Fruit fly (Drosophila melanogaster) whole organism, embryonic: ENCODE results near the gene alphaTub67C.

Experiments used
- C15 ChIP-seq: fragments of 200-800 bp; sonication (Bioruptor generic); IDR thresholded peaks from 3 replicates; pipeline ENCODE4 v1.3.6; 2022; ENCODE audit warnings: missing biosample characterization, missing genetic modification characterization
- CG10267 ChIP-seq: fragments of 200-800 bp; sonication (Bioruptor generic); optimal IDR thresholded peaks from 2 replicates; lab custom pipeline; 2018; ENCODE audit warnings: missing biosample characterization, mild to moderate bottlenecking, missing genetic modification characterization, moderate library complexity
- CG10543 ChIP-seq: fragments of 200-800 bp; sonication (Bioruptor generic); optimal IDR thresholded peaks from 3 replicates; lab custom pipeline; 2017; ENCODE audit warnings: missing biosample characterization, mild to moderate bottlenecking, missing genetic modification characterization, moderate library complexity
- CG11085 ChIP-seq: fragments of 200-800 bp; sonication (Bioruptor generic); IDR thresholded peaks from 2 replicates; pipeline ENCODE4 v1.3.6; 2022; ENCODE audit warnings: missing biosample characterization, missing genetic modification characterization
- CG11560 ChIP-seq: fragments of 200-800 bp; sonication (Bioruptor generic); IDR thresholded peaks from 3 replicates; pipeline ENCODE4 v1.3.6; 2022; ENCODE audit warnings: missing biosample characterization, missing genetic modification characterization
- CG12155 ChIP-seq: fragments of 200-800 bp; sonication (Bioruptor generic); optimal IDR thresholded peaks from 3 replicates; lab custom pipeline; 2016; ENCODE audit warnings: missing biosample characterization, missing genetic modification characterization
- CG12744 ChIP-seq: fragments of 200-800 bp; sonication (Bioruptor generic); optimal IDR thresholded peaks from 2 replicates; lab custom pipeline; 2016; ENCODE audit warnings: missing biosample characterization, missing genetic modification characterization
- CG13123 ChIP-seq: fragments of 200-800 bp; sonication (Bioruptor generic); optimal IDR thresholded peaks from 2 replicates; lab custom pipeline; 2016; ENCODE audit warnings: missing biosample characterization, missing genetic modification characterization
- CG13296 ChIP-seq: fragments of 200-800 bp; sonication (Bioruptor generic); optimal IDR thresholded peaks from 3 replicates; lab custom pipeline; 2018; ENCODE audit warnings: missing biosample characterization, mild to moderate bottlenecking, missing genetic modification characterization
- CG14667 ChIP-seq: fragments of 200-800 bp; sonication (Bioruptor generic); IDR thresholded peaks from 2 replicates; pipeline ENCODE4 v1.3.6; 2022; ENCODE audit warnings: missing biosample characterization, missing genetic modification characterization
- CG15479 ChIP-seq: fragments of 200-800 bp; sonication (Bioruptor generic); optimal IDR thresholded peaks from 3 replicates; lab custom pipeline; 2019; ENCODE audit warnings: missing biosample characterization, mild to moderate bottlenecking, missing genetic modification characterization, moderate library complexity
- CG16813 ChIP-seq: fragments of 200-800 bp; sonication (Bioruptor generic); IDR thresholded peaks from 3 replicates; pipeline ENCODE4 v1.3.6; 2022; ENCODE audit warnings: missing biosample characterization, missing genetic modification characterization; ENCODE audit not compliant: partially characterized antibody
- CG17612 ChIP-seq: fragments of 200-800 bp; sonication (Bioruptor generic); IDR thresholded peaks from 2 replicates; pipeline ENCODE4 v1.3.6; 2022; ENCODE audit warnings: missing biosample characterization, missing genetic modification characterization
- CG1792 ChIP-seq: fragments of 200-800 bp; sonication (Bioruptor generic); optimal IDR thresholded peaks from 2 replicates; lab custom pipeline; 2016; ENCODE audit warnings: missing biosample characterization, missing genetic modification characterization
- CG18262 ChIP-seq: fragments of 200-800 bp; optimal IDR thresholded peaks from 3 replicates; lab custom pipeline; 2019; ENCODE audit warnings: missing biosample characterization, mild to moderate bottlenecking, missing genetic modification characterization, moderate library complexity
- CG18619 ChIP-seq: fragments of 200-800 bp; sonication (Bioruptor generic); optimal IDR thresholded peaks from 3 replicates; lab custom pipeline; 2017; ENCODE audit warnings: missing biosample characterization, mild to moderate bottlenecking, missing genetic modification characterization
- CG31224 ChIP-seq: fragments of 200-800 bp; sonication (Bioruptor generic); IDR thresholded peaks from 2 replicates; pipeline ENCODE4 v1.3.6; 2022; ENCODE audit warnings: missing biosample characterization, missing genetic modification characterization
- CG34224 ChIP-seq: fragments of 200-800 bp; sonication (Bioruptor generic); IDR thresholded peaks from 3 replicates; pipeline ENCODE4 v1.3.6; 2022; ENCODE audit warnings: missing biosample characterization, missing genetic modification characterization; ENCODE audit not compliant: partially characterized antibody
- CG7839 ChIP-seq: fragments of 200-800 bp; sonication (Bioruptor generic); optimal IDR thresholded peaks from 3 replicates; lab custom pipeline; 2018; ENCODE audit warnings: missing biosample characterization, mild to moderate bottlenecking, missing genetic modification characterization, moderate library complexity
- CG8478 ChIP-seq: fragments of >200 bp; optimal IDR thresholded peaks from 2 replicates; lab custom pipeline; 2018
- CG8924 ChIP-seq: fragments of 200-800 bp; optimal IDR thresholded peaks from 3 replicates; lab custom pipeline; 2019; ENCODE audit warnings: missing biosample characterization, mild to moderate bottlenecking, missing genetic modification characterization, moderate library complexity
- CG9727 ChIP-seq: fragments of 200-800 bp; sonication (Bioruptor generic); optimal IDR thresholded peaks from 3 replicates; lab custom pipeline; 2017; ENCODE audit warnings: missing biosample characterization, mild to moderate bottlenecking, missing genetic modification characterization
- E2f1 ChIP-seq: fragments of 200-800 bp; sonication (Bioruptor generic); IDR thresholded peaks from 2 replicates; pipeline ENCODE4 v1.3.6; 2022; ENCODE audit warnings: missing biosample characterization, missing genetic modification characterization
- Fer3 ChIP-seq: fragments of 200-800 bp; sonication (Bioruptor generic); optimal IDR thresholded peaks from 2 replicates; lab custom pipeline; 2018; ENCODE audit warnings: missing biosample characterization, mild to moderate bottlenecking, missing genetic modification characterization, moderate library complexity
- Hmr ChIP-seq: fragments of 200-800 bp; sonication (Bioruptor generic); optimal IDR thresholded peaks from 3 replicates; lab custom pipeline; 2017; ENCODE audit warnings: mild to moderate bottlenecking, missing biosample characterization, missing genetic modification reagents, missing genetic modification characterization
- Hr39 ChIP-seq: fragments of >200 bp; optimal IDR thresholded peaks from 2 replicates; lab custom pipeline; 2017
- Meics ChIP-seq: fragments of 200-800 bp; sonication (Bioruptor generic); optimal IDR thresholded peaks from 2 replicates; lab custom pipeline; 2017; ENCODE audit warnings: missing biosample characterization, mild to moderate bottlenecking, missing genetic modification characterization
- Mrtf ChIP-seq: fragments of 200-800 bp; sonication (Bioruptor generic); IDR thresholded peaks from 3 replicates; pipeline ENCODE4 v1.3.6; 2022; ENCODE audit warnings: missing biosample characterization, missing genetic modification characterization
- Side ChIP-seq: fragments of 200-800 bp; sonication (Bioruptor generic); optimal IDR thresholded peaks from 2 replicates; lab custom pipeline; 2016; ENCODE audit warnings: missing biosample characterization, missing genetic modification characterization
- Stat92E ChIP-seq, 3 experiments: fragments of >200 bp in 2 of 3; fragments of 200-800 bp in 1 of 3; sonication (Bioruptor generic) in 1 of 3; optimal IDR thresholded peaks; 2 replicates each; lab custom pipeline; 2017 to 2019; ENCODE audit warnings: missing biosample characterization in 3 of 3, missing genetic modification characterization in 3 of 3, mild to moderate bottlenecking in 1 of 3, moderate library complexity in 1 of 3
- Usf ChIP-seq: fragments of 200-800 bp; sonication (Bioruptor generic); optimal IDR thresholded peaks from 2 replicates; lab custom pipeline; 2017; ENCODE audit warnings: missing genotype, missing biosample characterization, missing genetic modification characterization
- Vsx1 ChIP-seq: fragments of 200-800 bp; sonication (Bioruptor generic); optimal IDR thresholded peaks from 2 replicates; lab custom pipeline; 2017; ENCODE audit warnings: missing biosample characterization, mild to moderate bottlenecking, missing genetic modification characterization, missing genetic modification reagents
- bbx ChIP-seq: fragments of 200-800 bp; sonication (Bioruptor generic); IDR thresholded peaks from 2 replicates; pipeline ENCODE4 v1.3.6; 2022; ENCODE audit warnings: missing biosample characterization, missing genetic modification characterization; ENCODE audit not compliant: partially characterized antibody
- br ChIP-seq: fragments of >200 bp; optimal IDR thresholded peaks from 2 replicates; lab custom pipeline; 2017
- ci ChIP-seq: fragments of 200-800 bp; sonication (Bioruptor generic); IDR thresholded peaks from 3 replicates; pipeline ENCODE4 v1.3.6; 2022; ENCODE audit warnings: missing biosample characterization, missing genetic modification characterization
- crp ChIP-seq, 2 experiments: fragments of 200-800 bp; sonication (Bioruptor generic); optimal IDR thresholded peaks; 2 replicates in 1 of 2; 3 replicates in 1 of 2; lab custom pipeline; 2017; ENCODE audit warnings: missing biosample characterization in 2 of 2, missing genetic modification characterization in 2 of 2, mild to moderate bottlenecking in 1 of 2, moderate library complexity in 1 of 2
- fd96Cb ChIP-seq: fragments of 200-800 bp; sonication (Bioruptor generic); optimal IDR thresholded peaks from 2 replicates; lab custom pipeline; 2018; ENCODE audit warnings: missing biosample characterization, mild to moderate bottlenecking, missing genetic modification characterization, moderate library complexity
- gem ChIP-seq: fragments of 200-800 bp; sonication (Bioruptor generic); optimal IDR thresholded peaks from 2 replicates; lab custom pipeline; 2019; ENCODE audit warnings: missing biosample characterization, mild to moderate bottlenecking, missing genetic modification characterization, moderate library complexity
- gro ChIP-seq: fragments of 200-800 bp; sonication (Bioruptor generic); optimal IDR thresholded peaks from 2 replicates; lab custom pipeline; 2016; ENCODE audit warnings: missing biosample characterization, missing genetic modification characterization
- kay ChIP-seq: fragments of 200-800 bp; sonication (Bioruptor generic); optimal IDR thresholded peaks from 2 replicates; lab custom pipeline; 2016; ENCODE audit warnings: missing biosample characterization, missing genetic modification characterization
- lmd ChIP-seq: fragments of 200-800 bp; sonication (Bioruptor generic); IDR thresholded peaks from 2 replicates; pipeline ENCODE4 v1.3.6; 2022; ENCODE audit warnings: missing biosample characterization, missing genetic modification characterization
- nerfin-2 ChIP-seq: fragments of 200-800 bp; sonication (Bioruptor generic); IDR thresholded peaks from 2 replicates; pipeline ENCODE4 v1.3.6; 2022; ENCODE audit warnings: missing biosample characterization, missing genetic modification characterization; ENCODE audit not compliant: partially characterized antibody
- pros ChIP-seq: fragments of 200-800 bp; sonication (Bioruptor generic); optimal IDR thresholded peaks from 3 replicates; lab custom pipeline; 2019; ENCODE audit warnings: missing biosample characterization, mild to moderate bottlenecking, missing genetic modification characterization, moderate library complexity
- sens-2 ChIP-seq: fragments of 200-800 bp; sonication (Bioruptor generic); IDR thresholded peaks from 2 replicates; pipeline ENCODE4 v1.3.6; 2022; ENCODE audit warnings: missing biosample characterization, missing genetic modification characterization
- sisA ChIP-seq: fragments of 200-800 bp; sonication (Bioruptor generic); IDR thresholded peaks from 2 replicates; pipeline ENCODE4 v1.3.6; 2022; ENCODE audit warnings: missing biosample characterization, missing genetic modification characterization
- sna ChIP-seq: fragments of 200-800 bp; sonication (Bioruptor generic); IDR thresholded peaks from 2 replicates; pipeline ENCODE4 v1.3.6; 2022; ENCODE audit warnings: missing biosample characterization, missing genetic modification characterization; ENCODE audit not compliant: partially characterized antibody
- tap ChIP-seq: fragments of 200-800 bp; optimal IDR thresholded peaks from 3 replicates; lab custom pipeline; 2019; ENCODE audit warnings: missing biosample characterization, mild to moderate bottlenecking, missing genetic modification characterization, moderate library complexity
- tup ChIP-seq: fragments of 200-800 bp; sonication (Bioruptor generic); optimal IDR thresholded peaks from 2 replicates; lab custom pipeline; 2016; ENCODE audit warnings: missing biosample characterization, mild to moderate bottlenecking, missing genetic modification characterization, moderate library complexity
- wek ChIP-seq: fragments of 200-800 bp; sonication (Bioruptor generic); optimal IDR thresholded peaks from 3 replicates; lab custom pipeline; 2018; ENCODE audit warnings: missing biosample characterization, mild to moderate bottlenecking, missing genetic modification characterization, moderate library complexity
- yki ChIP-seq: fragments of >200 bp; optimal IDR thresholded peaks from 3 replicates; lab custom pipeline; 2018

The alphaTub67C gene

dm6 chr3L:9692892-9693551, 12.0 kb downstream of the alphaTub67C start (continued):
- TF ChIP-seq Meics (GFP tag; lab: Kevin White, UChicago) (peak; percentile 97), CG11085 (0 out of 2 replicates have a peak, but pooled peaks have one; percentile 53), crp (GFP tag; optimal IDR thresholded peaks at IDR 0.05; lab: Kevin White, UChicago) (peak in 1 of 2 experiments; percentile 66), br (no peak), CG10543 (peak; percentile 98), CG12744 (GFP tag; lab: Kevin White, UChicago) (peak; percentile 93), Stat92E (GFP tag; optimal IDR thresholded peaks at IDR 0.05; lab: Kevin White, UChicago) (peak in 1 of 3 experiments; percentile 46), bbx (GFP tag; lab: Robert Waterston, UW) (no peak), pros (GFP tag; lab: Kevin White, UChicago) (peak; percentile 31), CG18619 (GFP tag; lab: Kevin White, UChicago) (peak; percentile 98), CG10267 (peak; percentile 89), nerfin-2 (no peak), sens-2 (GFP tag; lab: Robert Waterston, UW) (peak; percentile 59; the same call in 1 of the 2 replicates), tap (tag; lab: Kevin White, UChicago) (peak; percentile 87), CG31224 (GFP tag; lab: Robert Waterston, UW) (peak; percentile 81), Hr39 (lab: Kevin White, UChicago) (no peak), wek (GFP tag; lab: Kevin White, UChicago) (no peak), Vsx1 (GFP tag; lab: Kevin White, UChicago) (peak; percentile 88), gro (GFP tag; lab: Kevin White, UChicago) (peak; percentile 96), lmd (GFP tag; lab: Robert Waterston, UW) (peak; percentile 93), CG16813 (GFP tag; lab: Robert Waterston, UW) (no peak), CG34224 (GFP tag; lab: Robert Waterston, UW) (no peak), Fer3 (tag; lab: Kevin White, UChicago) (peak; percentile 90), yki (no peak), Hmr (GFP tag; lab: Kevin White, UChicago) (peak; percentile 97), C15 (GFP tag; lab: Robert Waterston, UW) (peak; percentile 69; the same call in 1 of the 3 replicates), CG14667 (GFP tag; lab: Robert Waterston, UW) (peak; percentile 79), CG12155 (GFP tag; lab: Kevin White, UChicago) (peak; percentile 94), CG8478 (lab: Kevin White, UChicago) (no peak), CG7839 (tag; lab: Kevin White, UChicago) (peak; percentile 97), CG15479 (GFP tag; lab: Kevin White, UChicago) (no peak), CG18262 (tag; lab: Kevin White, UChicago) (peak; percentile 98), CG13123 (GFP tag; lab: Kevin White, UChicago) (peak; percentile 82), kay (GFP tag; lab: Kevin White, UChicago) (peak; percentile 95), Usf (peak; percentile 93), sisA (GFP tag; lab: Robert Waterston, UW) (peak; percentile 90), CG13296 (GFP tag; lab: Kevin White, UChicago) (peak; percentile 95), Side (GFP tag; lab: Kevin White, UChicago) (peak; percentile 97), CG8924 (tag; lab: Kevin White, UChicago) (peak; percentile 97), fd96Cb (tag; lab: Kevin White, UChicago) (peak; percentile 94), CG1792 (GFP tag; lab: Kevin White, UChicago) (peak; percentile 91), CG9727 (GFP tag; lab: Kevin White, UChicago) (peak; percentile 98), Mrtf (GFP tag; lab: Robert Waterston, UW) (peak; percentile 87), ci (peak; percentile 84), tup (GFP tag; lab: Kevin White, UChicago) (peak; percentile 92), CG17612 (GFP tag; lab: Robert Waterston, UW) (peak; percentile 64), sna (no peak), gem (tag; lab: Kevin White, UChicago) (peak; percentile 98), CG11560 (peak; percentile 78), E2f1 (GFP tag; lab: Robert Waterston, UW) (peak; percentile 82)
